Worm (Caenorhabditis elegans) whole organism, midembryonic: ENCODE results near the gene hacl-1.

ENCODE experiments used
- T22C8.4 ChIP-seq: fragments of 200-800 bp; sonication (Bioruptor generic); IDR thresholded peaks from 2 replicates; pipeline ENCODE4 v1.3.6; 2022; ENCODE audit warnings: missing genetic modification characterization, missing compliant biosample characterization
- cog-1 ChIP-seq: sonication (generic microtip); optimal IDR thresholded peaks from 2 replicates; lab custom pipeline; 2016; ENCODE audit warnings: missing genetic modification characterization, missing compliant biosample characterization
- flt-1 ChIP-seq: fragments of 200-800 bp; sonication (Bioruptor generic); IDR thresholded peaks from 2 replicates; pipeline ENCODE4 v1.3.6; 2022; ENCODE audit warnings: missing genetic modification characterization, missing compliant biosample characterization
- klf-2 ChIP-seq: fragments of 200-800 bp; sonication (Bioruptor generic); conservative IDR thresholded peaks from 2 replicates; pipeline ENCODE4 v1.3.6; 2022; ENCODE audit warnings: missing genetic modification reagents, missing genetic modification characterization, missing compliant biosample characterization
- med-1 ChIP-seq: sonication (generic microtip); optimal IDR thresholded peaks from 2 replicates; lab custom pipeline; 2017; ENCODE audit warnings: missing genetic modification characterization, mild to moderate bottlenecking, missing compliant biosample characterization, antibody characterized with exemption, missing genetic modification reagents; ENCODE audit not compliant: insufficient read depth
- ref-1 ChIP-seq: fragments of 200-800 bp; sonication (Bioruptor generic); conservative IDR thresholded peaks from 2 replicates; pipeline ENCODE4 v1.3.6; 2022; ENCODE audit warnings: missing genetic modification reagents, missing genetic modification characterization, missing compliant biosample characterization
- tab-1 ChIP-seq: fragments of 200-800 bp; sonication (Bioruptor generic); IDR thresholded peaks from 2 replicates; pipeline ENCODE4 v1.3.6; 2022; ENCODE audit warnings: missing genetic modification characterization, missing compliant biosample characterization
- ztf-23 ChIP-seq: fragments of 200-800 bp; sonication (Bioruptor generic); IDR thresholded peaks from 2 replicates; pipeline ENCODE4 v1.3.6; 2022; ENCODE audit warnings: missing genetic modification reagents, missing genetic modification characterization, missing compliant biosample characterization
- ztf-29 ChIP-seq: fragments of 200-800 bp; sonication (Bioruptor generic); IDR thresholded peaks from 2 replicates; pipeline ENCODE4 v1.3.6; 2022; ENCODE audit warnings: missing genetic modification reagents, missing genetic modification characterization, missing compliant biosample characterization

The hacl-1 gene

ce11 chrII:11496767-11497166 lies 4.0 kb upstream of the hacl-1 start, which contains the start of gene emc-5:
Gene emc-5, plus strand, starts transcription at chrII:11496780.
- no peak for TF ChIP-seq ref-1

- TF ChIP-seq cog-1 (no peak), T22C8.4 (GFP tag; lab: Robert Waterston, UW) (no peak), ref-1 (no peak), klf-2 (GFP tag; lab: Robert Waterston, UW) (no peak), tab-1 (GFP tag; lab: Robert Waterston, UW) (no peak), ztf-23 (GFP tag; lab: Robert Waterston, UW) (no peak), flt-1 (GFP tag; lab: Robert Waterston, UW) (no peak), med-1 (GFP tag; lab: Kevin White, UChicago) (no peak), ztf-29 (no peak)
Measured at ce11 chrII:11495806-11496205, 3.0 kb upstream of the hacl-1 start.

DNA sequence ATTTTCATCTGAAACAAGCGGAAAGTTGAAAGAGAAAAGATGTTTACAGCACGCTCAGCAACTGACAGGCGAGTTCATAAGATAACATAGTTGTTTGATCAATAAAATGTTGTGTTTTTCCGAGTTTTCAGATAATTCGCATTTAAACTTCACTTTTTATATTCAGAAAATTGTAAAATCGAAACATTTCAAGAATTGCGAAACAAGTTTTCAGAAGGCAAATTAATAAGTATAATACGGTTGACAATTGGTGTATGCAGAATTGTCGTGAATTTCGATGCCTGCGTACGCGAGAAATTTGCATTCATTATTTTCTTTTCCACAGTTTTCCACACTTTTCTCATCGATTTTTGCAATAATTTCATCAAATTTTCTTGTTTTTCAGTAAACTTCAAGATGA lies 2.5 kb upstream of the hacl-1 start, which contains the start of the genes ooc-3 and B0334.4:
ooc-3 (minus strand) TSS at position 15 of the 400 bp plus-strand sequence.
B0334.4 (plus strand) TSS at position 386 of the 400 bp plus-strand sequence.
- TF ChIP-seq ztf-23 (GFP tag; lab: Robert Waterston, UW) = no peak
- no peak for TF ChIP-seq T22C8.4 (GFP tag; lab: Robert Waterston, UW)
- TF ChIP-seq tab-1 (GFP tag; lab: Robert Waterston, UW) = no peak
- TF ChIP-seq cog-1 = no peak
- TF ChIP-seq flt-1 (GFP tag; lab: Robert Waterston, UW) = no peak
- TF ChIP-seq med-1 (GFP tag; lab: Kevin White, UChicago) = no peak
- TF ChIP-seq ref-1 = no peak
- no peak for TF ChIP-seq klf-2 (GFP tag; lab: Robert Waterston, UW)
- TF ChIP-seq ztf-29 = no peak

- TF ChIP-seq med-1 (GFP tag; lab: Kevin White, UChicago) = no peak
- no peak for TF ChIP-seq ref-1
- TF ChIP-seq flt-1 (GFP tag; lab: Robert Waterston, UW) = no peak
- no peak for TF ChIP-seq ztf-23 (GFP tag; lab: Robert Waterston, UW)
- TF ChIP-seq cog-1 = no peak
- TF ChIP-seq klf-2 (GFP tag; lab: Robert Waterston, UW) = no peak
- no peak for TF ChIP-seq T22C8.4 (GFP tag; lab: Robert Waterston, UW)
- TF ChIP-seq tab-1 (GFP tag; lab: Robert Waterston, UW) = no peak
- TF ChIP-seq ztf-29 = no peak
Measured at ce11 chrII:11487999-11488398, 4.8 kb downstream of the hacl-1 start, which contains the start of gene B0334.13. Gene B0334.13, plus strand, starts transcription at chrII:11488299.

DNA sequence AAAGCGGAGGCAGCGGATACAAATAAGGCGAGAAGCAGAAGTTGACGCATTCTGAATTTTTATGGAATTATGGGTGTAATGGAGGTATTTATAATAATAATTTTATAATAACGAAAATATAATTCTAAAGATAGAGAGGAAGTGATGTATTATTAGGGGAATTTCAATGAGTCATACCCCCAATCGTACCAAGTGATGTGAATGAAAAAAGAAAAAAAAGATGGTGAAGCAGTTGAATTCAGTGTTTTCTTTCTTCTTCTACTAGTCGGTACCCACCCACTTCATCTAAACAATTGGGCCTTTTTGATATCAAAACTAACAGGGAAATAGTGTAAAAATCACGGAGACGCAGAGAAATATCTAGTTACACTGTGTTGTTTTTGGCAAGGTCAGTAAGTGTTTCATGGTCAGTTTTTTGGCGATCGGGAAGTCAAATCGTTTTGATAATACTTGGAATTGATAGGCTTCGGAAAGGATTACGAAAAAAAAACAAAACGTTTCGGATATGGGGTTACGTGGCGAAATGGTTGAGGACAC lies 6.0 kb downstream of the hacl-1 start, which contains the start of gene ttr-18:
ttr-18 (minus strand) TSS at position 51 of the 537 bp plus-strand sequence.
- TF ChIP-seq tab-1 (GFP tag; lab: Robert Waterston, UW) (no peak), ztf-29 (no peak), med-1 (GFP tag; lab: Kevin White, UChicago) (no peak), cog-1 (no peak), flt-1 (GFP tag; lab: Robert Waterston, UW) (no peak), klf-2 (GFP tag; lab: Robert Waterston, UW) (no peak), T22C8.4 (GFP tag; lab: Robert Waterston, UW) (no peak), ref-1 (no peak), ztf-23 (GFP tag; lab: Robert Waterston, UW) (no peak)

- TF ChIP-seq ztf-23 (GFP tag; lab: Robert Waterston, UW) (no peak), cog-1 (no peak), flt-1 (GFP tag; lab: Robert Waterston, UW) (no peak), ref-1 (no peak), T22C8.4 (GFP tag; lab: Robert Waterston, UW) (no peak), tab-1 (GFP tag; lab: Robert Waterston, UW) (no peak), ztf-29 (no peak), klf-2 (GFP tag; lab: Robert Waterston, UW) (no peak), med-1 (GFP tag; lab: Kevin White, UChicago) (no peak)
Measured at ce11 chrII:11485200-11485599, 7.6 kb downstream of the hacl-1 start, which contains the start of gene twk-5. Gene twk-5, minus strand, starts transcription at chrII:11485300.

DNA sequence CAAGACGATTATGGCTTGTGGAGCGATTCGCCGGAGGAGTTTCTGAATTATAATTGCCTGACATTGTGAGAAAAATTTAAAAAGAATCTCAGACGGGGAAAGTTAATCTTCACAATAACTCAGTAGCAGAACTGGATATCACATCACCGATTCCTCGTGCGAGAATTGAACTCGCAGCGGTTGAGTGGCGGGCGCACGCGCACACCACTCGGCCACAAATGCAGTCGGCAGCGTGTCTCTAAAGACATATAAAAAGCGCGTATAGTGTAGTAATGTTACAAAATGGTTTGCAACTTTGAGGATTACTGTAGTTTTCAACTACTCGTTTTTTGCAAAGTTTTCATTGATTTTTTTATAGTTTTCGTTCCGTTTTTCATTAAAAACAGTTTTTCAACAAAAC lies 8.2 kb downstream of the hacl-1 start:
- TF ChIP-seq med-1 (GFP tag; lab: Kevin White, UChicago) (peak; percentile 85), tab-1 (GFP tag; lab: Robert Waterston, UW) (peak; percentile 99), ref-1 (peak; percentile 94), cog-1 (peak; percentile 93), flt-1 (GFP tag; lab: Robert Waterston, UW) (peak; percentile 98), T22C8.4 (GFP tag; lab: Robert Waterston, UW) (peak; percentile 96), klf-2 (GFP tag; lab: Robert Waterston, UW) (peak; percentile 98), ztf-23 (GFP tag; lab: Robert Waterston, UW) (peak; percentile 96), ztf-29 (peak; percentile 95)

- TF ChIP-seq ref-1 (no peak), med-1 (GFP tag; lab: Kevin White, UChicago) (no peak), ztf-29 (no peak), ztf-23 (GFP tag; lab: Robert Waterston, UW) (no peak), T22C8.4 (GFP tag; lab: Robert Waterston, UW) (no peak), tab-1 (GFP tag; lab: Robert Waterston, UW) (no peak), klf-2 (GFP tag; lab: Robert Waterston, UW) (no peak), flt-1 (GFP tag; lab: Robert Waterston, UW) (no peak), cog-1 (no peak)
Measured at ce11 chrII:11479076-11479475, 13.7 kb downstream of the hacl-1 start, which contains the start of gene W02B12.12. Gene W02B12.12, minus strand, starts transcription at chrII:11479176.

DNA sequence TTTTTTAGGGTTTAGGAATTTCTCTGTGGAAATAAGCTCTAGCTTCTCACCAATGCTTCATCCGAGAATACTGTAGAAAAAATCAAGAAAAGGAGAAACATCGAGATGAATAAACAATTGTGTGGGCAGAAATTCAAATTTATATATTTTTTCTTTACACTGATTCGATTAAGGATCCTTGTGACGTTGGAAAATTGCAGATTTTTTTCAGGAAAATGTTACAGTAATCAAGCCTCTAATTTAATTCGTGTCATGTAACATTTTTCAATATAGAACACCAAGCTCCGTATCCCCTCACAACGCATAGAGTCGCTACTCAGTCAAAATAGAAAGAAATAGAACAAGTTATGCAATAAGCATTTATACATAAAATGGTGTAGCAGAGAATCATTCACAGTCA lies 16.4 kb downstream of the hacl-1 start, which contains the start of gene W02B12.16:
W02B12.16 (minus strand) TSS at position 101 of the 400 bp plus-strand sequence.
- TF ChIP-seq T22C8.4 (GFP tag; lab: Robert Waterston, UW) = no peak
- TF ChIP-seq ref-1 = no peak
- TF ChIP-seq klf-2 (GFP tag; lab: Robert Waterston, UW) = no peak
- no peak for TF ChIP-seq ztf-23 (GFP tag; lab: Robert Waterston, UW)
- TF ChIP-seq ztf-29 = no peak
- no peak for TF ChIP-seq med-1 (GFP tag; lab: Kevin White, UChicago)
- TF ChIP-seq cog-1 = no peak
- TF ChIP-seq flt-1 (GFP tag; lab: Robert Waterston, UW) = no peak
- no peak for TF ChIP-seq tab-1 (GFP tag; lab: Robert Waterston, UW)
